Fruit fly (Drosophila melanogaster): ENCODE data around the gene CG3062.

Gene CG3062

dm6 chrX:4691226-4691625 lies 46.6 kb upstream of the CG3062 start (continued):
- TF ChIP-seq CG1621 (tag; optimal IDR thresholded peaks at IDR 0.05) (peak; percentile 14), acj6 (GFP tag; optimal IDR thresholded peaks at IDR 0.05) (peak; percentile 28), CG11762 (GFP tag; optimal IDR thresholded peaks at IDR 0.05; ENCODE audit: insufficient read depth) (no peak)

dm6 chrX:4690767-4691166 lies 46.1 kb upstream of the CG3062 start:
- TF ChIP-seq Gug (GFP tag; IDR thresholded peaks at IDR 0.05) (no peak), Eip93F (GFP tag; optimal IDR thresholded peaks at IDR 0.05) (no peak), CG1621 (tag; optimal IDR thresholded peaks at IDR 0.05) (no peak), topi (GFP tag; optimal IDR thresholded peaks at IDR 0.05) (no peak), salr (GFP tag; optimal IDR thresholded peaks at IDR 0.05) (no peak), achi (GFP tag; optimal IDR thresholded peaks at IDR 0.05) (no peak), cyc (GFP tag; optimal IDR thresholded peaks at IDR 0.05) (no peak), CG8632 (GFP tag; optimal IDR thresholded peaks at IDR 0.05) (no peak), CG6808 (GFP tag; optimal IDR thresholded peaks at IDR 0.05) (no peak), Smox (GFP tag; optimal IDR thresholded peaks at IDR 0.05) (no peak), Hr39 (GFP tag; optimal IDR thresholded peaks at IDR 0.05) (no peak), Blimp-1 (GFP tag; optimal IDR thresholded peaks at IDR 0.05) (no peak), CG32006 (GFP tag; optimal IDR thresholded peaks at IDR 0.05) (no peak), CG10631 (GFP tag; optimal IDR thresholded peaks at IDR 0.05) (no peak), Sox102F (GFP tag; optimal IDR thresholded peaks at IDR 0.05) (no peak)

- TF ChIP-seq dac (GFP tag; optimal IDR thresholded peaks at IDR 0.05): no peak
- peak; percentile 49 for TF ChIP-seq achi (GFP tag; optimal IDR thresholded peaks at IDR 0.05)
- peak; percentile 43 for TF ChIP-seq CG31627 (GFP tag; optimal IDR thresholded peaks at IDR 0.05)
- TF ChIP-seq Sox15 (GFP tag; optimal IDR thresholded peaks at IDR 0.05): no peak
- no peak for TF ChIP-seq Eip93F (GFP tag; optimal IDR thresholded peaks at IDR 0.05)
- peak; percentile 56; the same call in 1 of the 3 replicates for TF ChIP-seq CG6163 (GFP tag; IDR thresholded peaks at IDR 0.05)
- TF ChIP-seq Hr38 (GFP tag; optimal IDR thresholded peaks at IDR 0.05): no peak
- peak; percentile 35 for TF ChIP-seq CG3919 (GFP tag; optimal IDR thresholded peaks at IDR 0.05)
- TF ChIP-seq CG6792 (GFP tag; optimal IDR thresholded peaks at IDR 0.05): peak; percentile 29
- TF ChIP-seq Hr39 (GFP tag; optimal IDR thresholded peaks at IDR 0.05): peak; percentile 43
- peak; percentile 52; the same call in 1 of the 3 replicates for TF ChIP-seq eg (GFP tag; IDR thresholded peaks at IDR 0.05)
- TF ChIP-seq fkh (GFP tag; optimal IDR thresholded peaks at IDR 0.05): no peak
- TF ChIP-seq CG8632 (GFP tag; optimal IDR thresholded peaks at IDR 0.05): no peak
- no peak for TF ChIP-seq CG4318 (GFP tag; optimal IDR thresholded peaks at IDR 0.05)
- TF ChIP-seq spab (GFP tag; optimal IDR thresholded peaks at IDR 0.05): no peak
- TF ChIP-seq Smox (GFP tag; optimal IDR thresholded peaks at IDR 0.05): peak; percentile 46
- TF ChIP-seq Sox102F (GFP tag; optimal IDR thresholded peaks at IDR 0.05): peak; percentile 59
- TF ChIP-seq CG11902 (GFP tag; optimal IDR thresholded peaks at IDR 0.05): no peak
- peak; percentile 66 for TF ChIP-seq Eip78C (GFP tag)
- peak; percentile 34 for TF ChIP-seq CG6808 (GFP tag; optimal IDR thresholded peaks at IDR 0.05)
- TF ChIP-seq salr (GFP tag; optimal IDR thresholded peaks at IDR 0.05): no peak
- TF ChIP-seq vri (GFP tag; optimal IDR thresholded peaks at IDR 0.05): peak; percentile 60
- TF ChIP-seq CG10669 (GFP tag; optimal IDR thresholded peaks at IDR 0.05): no peak
- TF ChIP-seq CG9139 (GFP tag; optimal IDR thresholded peaks at IDR 0.05): no peak
- peak; percentile 20 for TF ChIP-seq Hr4 (GFP tag; optimal IDR thresholded peaks at IDR 0.05)
- peak; percentile 16 for TF ChIP-seq Lpt (GFP tag; optimal IDR thresholded peaks at IDR 0.05)
- peak; percentile 60 for TF ChIP-seq esn (GFP tag; optimal IDR thresholded peaks at IDR 0.05)
- TF ChIP-seq net (GFP tag; optimal IDR thresholded peaks at IDR 0.05): peak; percentile 48
- TF ChIP-seq OdsH (GFP tag; optimal IDR thresholded peaks at IDR 0.05): peak; percentile 43
- no peak for TF ChIP-seq CG6276 (GFP tag; optimal IDR thresholded peaks at IDR 0.05)
- TF ChIP-seq cyc (GFP tag; optimal IDR thresholded peaks at IDR 0.05): peak; percentile 18
- TF ChIP-seq Met (GFP tag; optimal IDR thresholded peaks at IDR 0.05): peak; percentile 40
- TF ChIP-seq svp (GFP tag): peak; percentile 67
- peak; percentile 36 for TF ChIP-seq CG10631 (GFP tag; optimal IDR thresholded peaks at IDR 0.05)
- TF ChIP-seq Ets21C (GFP tag; optimal IDR thresholded peaks at IDR 0.05): no peak
- TF ChIP-seq Blimp-1 (GFP tag; optimal IDR thresholded peaks at IDR 0.05): no peak
- peak; percentile 6 for TF ChIP-seq Eip75B (GFP tag; optimal IDR thresholded peaks at IDR 0.05)
- peak; percentile 68 for TF ChIP-seq pdm3 (GFP tag; optimal IDR thresholded peaks at IDR 0.05)
- peak; percentile 32 for TF ChIP-seq Sox14 (GFP tag; optimal IDR thresholded peaks at IDR 0.05)
- TF ChIP-seq CG3032 (tag; optimal IDR thresholded peaks at IDR 0.05): peak; percentile 3
Observed at dm6 chrX:4687778-4688399, 43.2 kb upstream of the CG3062 start, which contains the start of gene ctp. ctp (plus strand) TSS chrX:4687800.

All from whole organism, prepupa.